Worm (Caenorhabditis elegans) whole organism, mixed stage, embryonic: Measurements from ENCODE around the gene C38H2.2.

Source experiments
- cnd-1 ChIP-seq: fragments of 200-800 bp; sonication (Bioruptor generic); optimal IDR thresholded peaks from 2 replicates; lab custom pipeline; 2018; ENCODE audit warnings: mild to moderate bottlenecking, missing genetic modification characterization, missing compliant biosample characterization
- elt-3 ChIP-seq: fragments of 150-350 bp; optimal IDR thresholded peaks from 2 replicates; lab custom pipeline; 2014; ENCODE audit warnings: missing biosample characterization, missing genetic modification characterization
- lin-13 ChIP-seq: fragments of 150-350 bp; optimal IDR thresholded peaks from 2 replicates; lab custom pipeline; 2014; ENCODE audit warnings: missing biosample characterization, missing genetic modification characterization
- lsy-2 ChIP-seq: fragments of 150-350 bp; optimal IDR thresholded peaks from 2 replicates; lab custom pipeline; 2014; ENCODE audit warnings: missing biosample characterization, missing genetic modification characterization
- pha-4 ChIP-seq: fragments of 150-350 bp; optimal IDR thresholded peaks from 2 replicates; lab custom pipeline; 2018; ENCODE audit warnings: missing biosample characterization, missing genetic modification reagents, missing genetic modification characterization
- unc-62 ChIP-seq: fragments of 150-350 bp; optimal IDR thresholded peaks from 2 replicates; lab custom pipeline; 2014; ENCODE audit warnings: missing biosample characterization, missing genetic modification reagents, missing genetic modification characterization

DNA sequence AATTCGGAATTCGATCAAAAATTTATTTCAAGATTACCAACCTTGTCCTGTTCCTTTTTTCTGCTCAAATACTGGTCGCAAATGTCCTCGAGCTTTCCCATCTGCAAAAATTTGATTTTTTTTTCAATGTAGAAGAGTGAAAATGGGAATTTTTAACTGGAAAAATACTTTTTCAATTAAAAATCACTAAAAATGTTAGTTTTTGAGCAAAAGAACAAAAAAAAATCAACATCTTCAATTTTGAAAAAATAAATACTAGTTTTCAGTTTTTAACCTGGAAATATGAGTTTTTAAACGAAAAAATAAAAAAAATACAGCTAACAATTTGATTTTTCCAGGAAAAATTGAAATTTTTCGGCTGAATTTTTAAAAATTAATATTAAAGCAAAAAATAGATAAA lies 46.3 kb downstream of the C38H2.2 start, which contains the start of gene prp-3:
- TF ChIP-seq lin-13 (tag; lab: Kevin White, UChicago) = no peak
- TF ChIP-seq unc-62 (GFP tag; lab: Kevin White, UChicago) = no peak
- TF ChIP-seq lsy-2 (tag; lab: Kevin White, UChicago) = no peak
- TF ChIP-seq elt-3 (tag; lab: Kevin White, UChicago) = no peak
- no peak for TF ChIP-seq cnd-1
- TF ChIP-seq pha-4 (tag; lab: Kevin White, UChicago) = no peak
